Fruit fly (Drosophila melanogaster) whole organism, embryonic: ENCODE measurements around the gene CG3556.

ENCODE experiments used
- Atf3 ChIP-seq: fragments of 200-800 bp; sonication (Bioruptor generic); optimal IDR thresholded peaks from 3 replicates; lab custom pipeline; 2016; ENCODE audit warnings: missing biosample characterization, missing genetic modification characterization
- Atf6 ChIP-seq: fragments of 200-800 bp; sonication (Bioruptor generic); IDR thresholded peaks from 2 replicates; pipeline ENCODE4 v1.3.6; 2022; ENCODE audit warnings: missing biosample characterization, missing genetic modification characterization
- CG10267 ChIP-seq: fragments of 200-800 bp; sonication (Bioruptor generic); optimal IDR thresholded peaks from 2 replicates; lab custom pipeline; 2018; ENCODE audit warnings: missing biosample characterization, mild to moderate bottlenecking, missing genetic modification characterization, moderate library complexity
- CG14014 ChIP-seq: fragments of 200-800 bp; sonication (Bioruptor generic); IDR thresholded peaks from 2 replicates; pipeline ENCODE4 v1.3.6; 2022; ENCODE audit warnings: missing biosample characterization, missing genetic modification characterization
- CG1603 ChIP-seq: fragments of 200-800 bp; sonication (Bioruptor generic); optimal IDR thresholded peaks from 2 replicates; lab custom pipeline; 2019; ENCODE audit warnings: missing biosample characterization, mild to moderate bottlenecking, missing genetic modification characterization, moderate library complexity
- CG17361 ChIP-seq: fragments of 200-800 bp; sonication (Bioruptor generic); IDR thresholded peaks from 3 replicates; pipeline ENCODE4 v1.3.6; 2022; ENCODE audit warnings: missing biosample characterization, missing genetic modification characterization
- CG17829 ChIP-seq: fragments of 200-800 bp; optimal IDR thresholded peaks from 2 replicates; lab custom pipeline; 2019; ENCODE audit warnings: missing biosample characterization, mild to moderate bottlenecking, missing genetic modification characterization, moderate library complexity
- CG1792 ChIP-seq: fragments of 200-800 bp; sonication (Bioruptor generic); optimal IDR thresholded peaks from 2 replicates; lab custom pipeline; 2016; ENCODE audit warnings: missing biosample characterization, missing genetic modification characterization
- CG1832 ChIP-seq: fragments of 200-800 bp; sonication (Bioruptor generic); optimal IDR thresholded peaks from 2 replicates; lab custom pipeline; 2017; ENCODE audit warnings: missing biosample characterization, mild to moderate bottlenecking, missing genetic modification characterization, inconsistent platforms
- CG2875 ChIP-seq: fragments of 200-800 bp; sonication (Bioruptor generic); optimal IDR thresholded peaks from 2 replicates; lab custom pipeline; 2017; ENCODE audit warnings: missing biosample characterization, mild to moderate bottlenecking, missing genetic modification characterization, missing genetic modification reagents
- CG30431 ChIP-seq: fragments of 200-800 bp; sonication (Bioruptor generic); optimal IDR thresholded peaks from 2 replicates; lab custom pipeline; 2017; ENCODE audit warnings: missing biosample characterization, missing genetic modification characterization
- CG3163 ChIP-seq: fragments of 200-800 bp; sonication (Bioruptor generic); optimal IDR thresholded peaks from 3 replicates; lab custom pipeline; 2016; ENCODE audit warnings: missing biosample characterization, missing genetic modification characterization
- CG3995 ChIP-seq: fragments of 200-800 bp; sonication (Bioruptor generic); optimal IDR thresholded peaks from 3 replicates; lab custom pipeline; 2016; ENCODE audit warnings: missing biosample characterization, missing genetic modification characterization
- CG4282 ChIP-seq: fragments of 200-800 bp; sonication (Bioruptor generic); optimal IDR thresholded peaks from 2 replicates; lab custom pipeline; 2016; ENCODE audit warnings: missing biosample characterization, missing genetic modification characterization
- CG8281 ChIP-seq: fragments of 200-800 bp; sonication (Bioruptor generic); optimal IDR thresholded peaks from 2 replicates; lab custom pipeline; 2018; ENCODE audit warnings: missing biosample characterization, mild to moderate bottlenecking, missing genetic modification characterization, moderate library complexity
- CG9437 ChIP-seq: fragments of 200-800 bp; sonication (Bioruptor generic); optimal IDR thresholded peaks from 2 replicates; lab custom pipeline; 2018; ENCODE audit warnings: missing biosample characterization, mild to moderate bottlenecking, missing genetic modification characterization
- CTCF ChIP-seq: fragments of 200-800 bp; sonication (Bioruptor generic); optimal IDR thresholded peaks from 2 replicates; lab custom pipeline; 2017; ENCODE audit warnings: missing biosample characterization, mild to moderate bottlenecking, missing genetic modification characterization, moderate library complexity
- Drgx ChIP-seq: fragments of 200-800 bp; sonication (Bioruptor generic); IDR thresholded peaks from 2 replicates; pipeline ENCODE4 v1.3.6; 2022; ENCODE audit warnings: missing biosample characterization, missing genetic modification characterization
- HLH4C ChIP-seq: fragments of 200-800 bp; sonication (Bioruptor generic); IDR thresholded peaks from 3 replicates; pipeline ENCODE4 v1.3.6; 2022; ENCODE audit warnings: missing biosample characterization, missing genetic modification characterization; ENCODE audit not compliant: partially characterized antibody
- Kr ChIP-seq: fragments of 200-800 bp; sonication (Bioruptor generic); optimal IDR thresholded peaks from 2 replicates; lab custom pipeline; 2017; ENCODE audit warnings: missing biosample characterization, mild to moderate bottlenecking, missing genetic modification characterization
- MESR4 ChIP-seq: fragments of 200-800 bp; sonication (Bioruptor generic); optimal IDR thresholded peaks from 2 replicates; lab custom pipeline; 2018; ENCODE audit warnings: missing biosample characterization, mild to moderate bottlenecking, missing genetic modification characterization, moderate library complexity
- Med ChIP-seq: fragments of 200-800 bp; sonication (Bioruptor generic); peaks from one replicate; lab custom pipeline; 2016; ENCODE audit warnings: missing biosample characterization, missing genetic modification characterization, mild to moderate bottlenecking, inconsistent platforms, moderate library complexity
- Optix ChIP-seq: fragments of 200-800 bp; sonication (Bioruptor generic); IDR thresholded peaks from 3 replicates; pipeline ENCODE4 v1.3.6; 2022; ENCODE audit warnings: missing biosample characterization, missing genetic modification characterization
- Rx ChIP-seq: fragments of 200-800 bp; sonication (Bioruptor generic); IDR thresholded peaks from 2 replicates; pipeline ENCODE4 v1.3.6; 2022; ENCODE audit warnings: missing biosample characterization, missing genetic modification characterization
- Sox102F ChIP-seq: fragments of 200-800 bp; sonication (Bioruptor generic); optimal IDR thresholded peaks from 2 replicates; lab custom pipeline; 2018; ENCODE audit warnings: missing biosample characterization, mild to moderate bottlenecking, missing genetic modification characterization, moderate library complexity
- ara ChIP-seq: fragments of 200-800 bp; sonication (Bioruptor generic); IDR thresholded peaks from 2 replicates; pipeline ENCODE4 v1.3.6; 2022; ENCODE audit warnings: missing biosample characterization, missing genetic modification characterization
- danr ChIP-seq: fragments of 200-800 bp; sonication (Bioruptor generic); IDR thresholded peaks from 2 replicates; pipeline ENCODE4 v1.3.6; 2022; ENCODE audit warnings: missing biosample characterization, missing genetic modification characterization
- dmrt11E ChIP-seq: fragments of 200-800 bp; sonication (Bioruptor generic); optimal IDR thresholded peaks from 3 replicates; lab custom pipeline; 2018; ENCODE audit warnings: missing biosample characterization, mild to moderate bottlenecking, missing genetic modification characterization, moderate library complexity
- emc ChIP-seq: fragments of 200-800 bp; sonication (Bioruptor generic); optimal IDR thresholded peaks from 2 replicates; lab custom pipeline; 2016; ENCODE audit warnings: missing biosample characterization, missing genetic modification characterization
- eyg ChIP-seq: fragments of 200-800 bp; sonication (Bioruptor generic); optimal IDR thresholded peaks from 3 replicates; lab custom pipeline; 2016; ENCODE audit warnings: missing biosample characterization, missing genetic modification characterization
- fd64A ChIP-seq: fragments of 200-800 bp; sonication (Bioruptor generic); optimal IDR thresholded peaks from 3 replicates; lab custom pipeline; 2018; ENCODE audit warnings: missing biosample characterization, mild to moderate bottlenecking, missing genetic modification characterization
- gem ChIP-seq: fragments of 200-800 bp; sonication (Bioruptor generic); optimal IDR thresholded peaks from 2 replicates; lab custom pipeline; 2019; ENCODE audit warnings: missing biosample characterization, mild to moderate bottlenecking, missing genetic modification characterization, moderate library complexity
- gro ChIP-seq: fragments of 200-800 bp; sonication (Bioruptor generic); optimal IDR thresholded peaks from 2 replicates; lab custom pipeline; 2016; ENCODE audit warnings: missing biosample characterization, missing genetic modification characterization
- gsb ChIP-seq: fragments of 200-800 bp; sonication (Bioruptor generic); IDR thresholded peaks from 2 replicates; pipeline ENCODE4 v1.3.6; 2022; ENCODE audit warnings: missing biosample characterization, missing genetic modification characterization
- gsb-n ChIP-seq: fragments of 200-800 bp; sonication (Bioruptor generic); optimal IDR thresholded peaks from 3 replicates; lab custom pipeline; 2018; ENCODE audit warnings: missing biosample characterization, mild to moderate bottlenecking, missing genetic modification characterization
- ham ChIP-seq: fragments of 200-800 bp; sonication (Bioruptor generic); IDR thresholded peaks from 2 replicates; pipeline ENCODE4 v1.3.6; 2022; ENCODE audit warnings: missing biosample characterization, missing genetic modification characterization
- ind ChIP-seq: fragments of 200-800 bp; sonication (Bioruptor generic); optimal IDR thresholded peaks from 3 replicates; lab custom pipeline; 2016; ENCODE audit warnings: missing biosample characterization, missing genetic modification characterization
- kay ChIP-seq: fragments of 200-800 bp; sonication (Bioruptor generic); optimal IDR thresholded peaks from 2 replicates; lab custom pipeline; 2016; ENCODE audit warnings: missing biosample characterization, missing genetic modification characterization
- lola ChIP-seq, 3 experiments: fragments of >200 bp in 2 of 3; fragments of 200-800 bp in 1 of 3; sonication (Bioruptor generic) in 1 of 3; optimal IDR thresholded peaks; 2 replicates each; lab custom pipeline; 2017 to 2019; ENCODE audit warnings: missing biosample characterization in 3 of 3, missing genetic modification characterization in 3 of 3, mild to moderate bottlenecking in 1 of 3, moderate library complexity in 1 of 3
- nerfin-1 ChIP-seq: fragments of 200-800 bp; sonication (Bioruptor generic); optimal IDR thresholded peaks from 3 replicates; lab custom pipeline; 2019; ENCODE audit warnings: missing biosample characterization, mild to moderate bottlenecking, missing genetic modification characterization, moderate library complexity
- pho ChIP-seq: fragments of 200-800 bp; sonication (Bioruptor generic); optimal IDR thresholded peaks from 2 replicates; lab custom pipeline; 2016; ENCODE audit warnings: missing biosample characterization, missing genetic modification characterization
- phol ChIP-seq: fragments of 200-800 bp; sonication (Bioruptor generic); optimal IDR thresholded peaks from 3 replicates; lab custom pipeline; 2018; ENCODE audit warnings: missing biosample characterization, mild to moderate bottlenecking, missing genetic modification characterization, moderate library complexity
- rib ChIP-seq: fragments of 200-800 bp; sonication (Bioruptor generic); IDR thresholded peaks from 2 replicates; pipeline ENCODE4 v1.3.6; 2022; ENCODE audit warnings: missing biosample characterization, missing genetic modification characterization
- row ChIP-seq: fragments of 200-800 bp; sonication (Bioruptor generic); IDR thresholded peaks from 3 replicates; pipeline ENCODE4 v1.3.6; 2022; ENCODE audit warnings: missing biosample characterization, missing genetic modification characterization
- salm ChIP-seq: fragments of 200-800 bp; sonication (Bioruptor generic); optimal IDR thresholded peaks from 2 replicates; lab custom pipeline; 2018; ENCODE audit warnings: missing biosample characterization, mild to moderate bottlenecking, missing genetic modification characterization
- sc ChIP-seq, 3 experiments: fragments of >200 bp in 2 of 3; fragments of 200-800 bp in 1 of 3; sonication (Bioruptor generic) in 1 of 3; optimal IDR thresholded peaks; 2 replicates in 2 of 3; 3 replicates in 1 of 3; lab custom pipeline; 2017; ENCODE audit warnings: mild to moderate bottlenecking in 1 of 3, missing biosample characterization in 1 of 3, missing genetic modification characterization in 1 of 3, missing genetic modification reagents in 1 of 3
- sd ChIP-seq: fragments of 200-800 bp; sonication (Bioruptor generic); optimal IDR thresholded peaks from 3 replicates; lab custom pipeline; 2018; ENCODE audit warnings: missing biosample characterization, mild to moderate bottlenecking, missing genetic modification characterization, moderate library complexity
- sna ChIP-seq: fragments of 200-800 bp; sonication (Bioruptor generic); IDR thresholded peaks from 2 replicates; pipeline ENCODE4 v1.3.6; 2022; ENCODE audit warnings: missing biosample characterization, missing genetic modification characterization; ENCODE audit not compliant: partially characterized antibody
- sug ChIP-seq: fragments of 200-800 bp; optimal IDR thresholded peaks from 2 replicates; lab custom pipeline; 2019; ENCODE audit warnings: missing biosample characterization, mild to moderate bottlenecking, missing genetic modification characterization, moderate library complexity
- vnd ChIP-seq: fragments of 200-800 bp; sonication (Bioruptor generic); IDR thresholded peaks from 3 replicates; pipeline ENCODE4 v1.3.6; 2022; ENCODE audit warnings: missing biosample characterization, missing genetic modification characterization; ENCODE audit not compliant: partially characterized antibody

The CG3556 gene

DNA sequence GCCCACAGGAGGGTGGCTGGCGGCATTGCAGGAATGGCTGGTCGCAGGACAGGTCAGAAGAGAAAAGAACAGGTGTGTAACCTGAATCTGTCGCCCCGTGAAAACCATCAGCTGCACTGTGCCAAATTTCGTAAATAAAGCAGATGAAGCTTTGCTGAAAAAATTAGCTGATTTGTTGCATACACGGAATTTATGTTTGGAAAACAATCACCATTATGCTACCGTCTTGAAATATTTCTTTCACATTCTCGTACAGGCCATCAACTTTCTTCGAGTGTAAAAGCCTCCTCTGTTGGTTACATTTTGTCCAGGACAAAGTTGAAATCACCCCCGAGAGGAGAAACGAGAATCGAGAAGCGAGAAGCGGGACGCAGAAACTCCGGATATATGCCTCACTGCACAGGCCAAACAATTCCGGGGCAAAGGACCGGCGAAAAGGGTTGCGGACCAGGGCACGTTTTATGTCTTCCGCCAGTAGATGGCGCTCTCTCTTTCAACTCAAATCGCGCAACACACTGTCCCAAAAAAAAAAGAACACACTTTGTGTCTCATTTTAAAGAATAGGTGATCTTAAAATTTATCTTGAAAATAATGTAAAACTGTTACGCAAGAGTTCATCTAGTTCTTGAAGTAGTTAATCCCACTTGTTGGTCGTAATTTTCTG is 30.3 kb downstream of the CG3556 start (continued):
- no peak for TF ChIP-seq sd
- peak; percentile 20 for TF ChIP-seq dmrt11E (tag; lab: Kevin White, UChicago)
- TF ChIP-seq lola (GFP tag; optimal IDR thresholded peaks at IDR 0.05; lab: Kevin White, UChicago) = no peak
- TF ChIP-seq HLH4C (GFP tag; lab: Robert Waterston, UW) = no peak
- TF ChIP-seq CG8281 (tag; lab: Kevin White, UChicago) = no peak
- TF ChIP-seq danr (GFP tag; lab: Robert Waterston, UW) = no peak
- TF ChIP-seq Kr (GFP tag; lab: Kevin White, UChicago) = peak; percentile 8
- peak; percentile 14; the same call in 1 of the 3 replicates for TF ChIP-seq row (GFP tag; lab: Robert Waterston, UW)
- no peak for TF ChIP-seq gro (GFP tag; lab: Kevin White, UChicago)
- no peak for TF ChIP-seq Atf3
- TF ChIP-seq salm = no peak
- TF ChIP-seq kay (GFP tag; lab: Kevin White, UChicago) = no peak
- TF ChIP-seq CG2875 (GFP tag; lab: Kevin White, UChicago) = no peak
- TF ChIP-seq ind = no peak
- no peak for TF ChIP-seq Rx
- TF ChIP-seq rib (GFP tag; lab: Robert Waterston, UW) = no peak
- TF ChIP-seq CG17829 (tag; lab: Kevin White, UChicago) = no peak
- TF ChIP-seq gsb (GFP tag; lab: Robert Waterston, UW) = no peak
- TF ChIP-seq gsb-n (tag; lab: Kevin White, UChicago) = no peak
- TF ChIP-seq Med (GFP tag; lab: Kevin White, UChicago) = peak; percentile 38
- TF ChIP-seq CG1792 (GFP tag; lab: Kevin White, UChicago) = no peak
- TF ChIP-seq nerfin-1 (tag; lab: Kevin White, UChicago) = no peak
- peak; percentile 82 for TF ChIP-seq CTCF (GFP tag; lab: Kevin White, UChicago)
- no peak for TF ChIP-seq sc (optimal IDR thresholded peaks at IDR 0.05; lab: Kevin White, UChicago)
- no peak for TF ChIP-seq sc (GFP tag; optimal IDR thresholded peaks at IDR 0.05; lab: Kevin White, UChicago)
- TF ChIP-seq CG30431 (GFP tag; lab: Kevin White, UChicago) = no peak
- no peak; the same call in 1 of the 2 replicates for TF ChIP-seq CG14014 (GFP tag; lab: Robert Waterston, UW)
- TF ChIP-seq CG9437 (GFP tag; lab: Kevin White, UChicago) = no peak
- TF ChIP-seq vnd = no peak
- no peak for TF ChIP-seq ham (GFP tag; lab: Robert Waterston, UW)
- TF ChIP-seq CG3995 (GFP tag; lab: Kevin White, UChicago) = no peak
- no peak for TF ChIP-seq CG3163
- no peak for TF ChIP-seq gem (tag; lab: Kevin White, UChicago)
- TF ChIP-seq CG4282 = no peak
- no peak for TF ChIP-seq CG1832 (GFP tag; lab: Kevin White, UChicago)
- peak; percentile 0 for TF ChIP-seq phol (tag; lab: Kevin White, UChicago)
- TF ChIP-seq sna (GFP tag; lab: Robert Waterston, UW) = no peak
- TF ChIP-seq CG1603 (tag; lab: Kevin White, UChicago) = peak; percentile 31
- 0 out of 3 replicates have a peak, but pooled peaks have one; percentile 21 for TF ChIP-seq CG17361 (GFP tag; lab: Robert Waterston, UW)
- TF ChIP-seq ara = no peak
- TF ChIP-seq sug (tag; lab: Kevin White, UChicago) = no peak
- no peak for TF ChIP-seq Sox102F
- TF ChIP-seq eyg (GFP tag; lab: Kevin White, UChicago) = no peak
- TF ChIP-seq Atf6 = no peak
- TF ChIP-seq MESR4 (GFP tag; lab: Kevin White, UChicago) = no peak
- no peak for TF ChIP-seq Drgx
- TF ChIP-seq pho = no peak
- TF ChIP-seq emc (GFP tag; lab: Kevin White, UChicago) = no peak
- no peak for TF ChIP-seq fd64A
- TF ChIP-seq Optix (GFP tag; lab: Robert Waterston, UW) = no peak
- TF ChIP-seq CG10267 (tag; lab: Kevin White, UChicago) = no peak
